Fruit fly (Drosophila melanogaster) whole organism, pupa: Measurements from ENCODE around the gene wry.

Experiments used
- CG10348 ChIP-seq: fragments of 200-800 bp; sonication (Bioruptor generic); IDR thresholded peaks from 2 replicates; pipeline ENCODE4 v1.3.6; 2022; ENCODE audit warnings: missing biosample characterization, missing genetic modification characterization
- CG12605 ChIP-seq: fragments of 200-800 bp; sonication (Bioruptor generic); IDR thresholded peaks from 2 replicates; pipeline ENCODE4 v1.3.6; 2022; ENCODE audit warnings: missing biosample characterization, missing genetic modification characterization
- CG13204 ChIP-seq: fragments of 200-800 bp; sonication (Bioruptor generic); optimal IDR thresholded peaks from 2 replicates; lab custom pipeline; 2018; ENCODE audit warnings: missing biosample characterization, mild to moderate bottlenecking, missing genetic modification characterization, moderate library complexity
- CG14655 ChIP-seq: fragments of 200-800 bp; sonication (Bioruptor generic); optimal IDR thresholded peaks from 3 replicates; lab custom pipeline; 2017; ENCODE audit warnings: mild to moderate bottlenecking, missing biosample characterization, missing genetic modification reagents, missing genetic modification characterization
- CG15710 ChIP-seq: fragments of 200-800 bp; sonication (Bioruptor generic); optimal IDR thresholded peaks from 2 replicates; lab custom pipeline; 2018; ENCODE audit warnings: missing biosample characterization, mild to moderate bottlenecking, missing genetic modification characterization, moderate library complexity
- CG17806 ChIP-seq: fragments of 200-800 bp; sonication (Bioruptor generic); optimal IDR thresholded peaks from 2 replicates; lab custom pipeline; 2018; ENCODE audit warnings: missing biosample characterization, mild to moderate bottlenecking, missing genetic modification characterization, moderate library complexity
- CG32121 ChIP-seq: fragments of 200-800 bp; sonication (Bioruptor generic); IDR thresholded peaks from 2 replicates; pipeline ENCODE4 v1.3.6; 2022; ENCODE audit warnings: missing biosample characterization, missing genetic modification characterization
- CG34367 ChIP-seq: fragments of 200-800 bp; sonication (Bioruptor generic); optimal IDR thresholded peaks from 2 replicates; lab custom pipeline; 2018; ENCODE audit warnings: missing biosample characterization, mild to moderate bottlenecking, missing genetic modification characterization
- CG4496 ChIP-seq: fragments of 200-800 bp; sonication (Bioruptor generic); IDR thresholded peaks from 3 replicates; pipeline ENCODE4 v1.3.6; 2022; ENCODE audit warnings: missing biosample characterization, missing genetic modification characterization
- CG8159 ChIP-seq: fragments of 200-800 bp; sonication (Bioruptor generic); optimal IDR thresholded peaks from 3 replicates; lab custom pipeline; 2018; ENCODE audit warnings: missing biosample characterization, mild to moderate bottlenecking, missing genetic modification characterization, moderate library complexity
- CG8301 ChIP-seq: fragments of 200-800 bp; sonication (Bioruptor generic); optimal IDR thresholded peaks from 2 replicates; lab custom pipeline; 2018; ENCODE audit warnings: missing biosample characterization, mild to moderate bottlenecking, missing genetic modification characterization
- CG9948 ChIP-seq: fragments of 200-800 bp; sonication (Bioruptor generic); optimal IDR thresholded peaks from 2 replicates; lab custom pipeline; 2018; ENCODE audit warnings: missing biosample characterization, mild to moderate bottlenecking, missing genetic modification characterization, moderate library complexity
- D1 ChIP-seq: fragments of 200-800 bp; sonication (Bioruptor generic); optimal IDR thresholded peaks from 2 replicates; lab custom pipeline; 2018; ENCODE audit warnings: missing biosample characterization, mild to moderate bottlenecking, missing genetic modification characterization, moderate library complexity
- EcR ChIP-seq: fragments of 200-800 bp; sonication (Bioruptor generic); optimal IDR thresholded peaks from 3 replicates; lab custom pipeline; 2019; ENCODE audit warnings: missing biosample characterization, missing genetic modification characterization, mild to moderate bottlenecking, moderate library complexity, missing genetic modification reagents
- Ets98B ChIP-seq: fragments of 200-800 bp; sonication (Bioruptor generic); IDR thresholded peaks from 2 replicates; pipeline ENCODE4 v1.3.6; 2022; ENCODE audit warnings: missing biosample characterization, missing genetic modification characterization
- Pif1A ChIP-seq: fragments of 200-800 bp; sonication (Bioruptor generic); optimal IDR thresholded peaks from 3 replicates; lab custom pipeline; 2016; ENCODE audit warnings: missing biosample characterization, missing genetic modification characterization
- Pif1B ChIP-seq: fragments of 200-800 bp; sonication (Bioruptor generic); optimal IDR thresholded peaks from 3 replicates; lab custom pipeline; 2016; ENCODE audit warnings: missing biosample characterization, missing genetic modification characterization
- Snoo ChIP-seq: fragments of 200-800 bp; sonication (Bioruptor generic); optimal IDR thresholded peaks from 3 replicates; lab custom pipeline; 2017; ENCODE audit warnings: missing biosample characterization, mild to moderate bottlenecking, missing genetic modification characterization, inconsistent platforms
- fd96Ca ChIP-seq: fragments of 200-800 bp; sonication (Bioruptor generic); IDR thresholded peaks from 3 replicates; pipeline ENCODE4 v1.3.6; 2022; ENCODE audit warnings: missing biosample characterization, missing genetic modification characterization
- gl ChIP-seq: fragments of 200-800 bp; sonication (Bioruptor generic); optimal IDR thresholded peaks from 2 replicates; lab custom pipeline; 2018; ENCODE audit warnings: missing biosample characterization, mild to moderate bottlenecking, missing genetic modification characterization
- rn ChIP-seq: fragments of 200-800 bp; sonication (Bioruptor generic); IDR thresholded peaks from 2 replicates; pipeline ENCODE4 v1.3.6; 2022; ENCODE audit warnings: missing biosample characterization, missing genetic modification characterization

wry gene

DNA sequence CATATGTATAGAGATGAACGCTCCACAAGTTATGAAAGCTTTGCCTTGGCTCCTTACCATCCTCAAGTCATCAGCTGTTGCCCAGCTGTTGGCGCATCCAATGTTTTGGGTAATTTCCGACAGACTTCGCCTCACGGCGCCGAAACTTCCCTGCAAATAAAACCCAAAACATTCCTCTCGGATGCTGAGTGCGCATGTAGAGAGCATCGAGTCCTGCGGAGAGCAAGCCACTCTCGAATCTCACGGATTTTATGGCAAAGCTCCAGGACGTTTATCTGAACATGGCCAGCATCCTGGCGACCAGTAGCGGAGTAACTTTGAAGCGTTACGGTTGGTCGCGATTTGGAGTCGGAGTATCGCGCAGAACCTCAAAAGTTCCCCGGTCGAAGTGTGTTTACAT lies at the start of gene wry:
wry (plus strand) TSS at position 301 of the 400 bp plus-strand sequence.
- peak; percentile 37; the same call in 1 of the 2 replicates for TF ChIP-seq CG12605 (GFP tag; lab: Robert Waterston, UW)
- no peak for TF ChIP-seq gl (tag; lab: Kevin White, UChicago)

DNA sequence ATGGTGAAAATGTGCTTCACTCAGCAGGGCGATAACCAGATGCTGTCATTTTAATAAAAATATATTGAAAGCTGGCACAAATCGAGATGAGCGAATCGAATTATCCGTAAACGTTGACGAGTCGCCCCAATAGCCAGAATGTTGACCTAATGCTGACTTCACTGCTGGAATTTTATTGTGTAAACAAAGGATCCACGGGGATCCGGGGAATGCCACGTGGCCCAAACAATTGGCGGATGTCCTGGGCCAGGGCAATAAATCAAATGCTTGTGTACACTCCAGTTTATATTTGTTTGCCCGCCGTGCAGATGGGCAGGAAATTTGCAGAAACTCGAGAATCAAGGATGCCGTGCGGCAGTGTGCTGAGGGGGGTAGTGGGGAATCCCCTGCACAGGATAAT lies 48.4 kb upstream of the wry start:
- TF ChIP-seq CG10348 (no peak), Pif1B (no peak), CG32121 (GFP tag; lab: Robert Waterston, UW) (no peak), CG13204 (no peak), CG12605 (GFP tag; lab: Robert Waterston, UW) (no peak), CG14655 (GFP tag; lab: Kevin White, UChicago) (no peak), D1 (tag; lab: Kevin White, UChicago) (no peak), CG15710 (no peak), Snoo (tag; lab: Kevin White, UChicago) (no peak), CG8159 (tag; lab: Kevin White, UChicago) (no peak), CG4496 (GFP tag; lab: Robert Waterston, UW) (no peak), Ets98B (GFP tag; lab: Robert Waterston, UW) (no peak), rn (GFP tag; lab: Robert Waterston, UW) (no peak), Pif1A (no peak), gl (tag; lab: Kevin White, UChicago) (no peak), CG9948 (tag; lab: Kevin White, UChicago) (no peak), CG34367 (tag; lab: Kevin White, UChicago) (no peak), fd96Ca (GFP tag; lab: Robert Waterston, UW) (no peak), CG8301 (tag; lab: Kevin White, UChicago) (no peak), EcR (no peak)

dm6 chr2L:1790261-1790660 lies 46.1 kb upstream of the wry start, which contains the start of gene Gr22d:
Gr22d (minus strand) TSS chr2L:1790361.
- TF ChIP-seq CG8301 (tag; lab: Kevin White, UChicago) (no peak), Pif1B (no peak), Snoo (tag; lab: Kevin White, UChicago) (no peak), rn (GFP tag; lab: Robert Waterston, UW) (no peak), EcR (no peak), CG10348 (no peak), CG17806 (no peak), CG34367 (tag; lab: Kevin White, UChicago) (no peak), CG9948 (tag; lab: Kevin White, UChicago) (no peak)

dm6 chr2L:1791723-1792122 lies 44.6 kb upstream of the wry start, which contains the start of gene Gr22c:
Gr22c (minus strand) TSS chr2L:1791823.
- TF ChIP-seq CG8159 (tag; lab: Kevin White, UChicago) (no peak), CG10348 (no peak), CG12605 (GFP tag; lab: Robert Waterston, UW) (no peak), rn (GFP tag; lab: Robert Waterston, UW) (no peak), Pif1A (no peak), fd96Ca (GFP tag; lab: Robert Waterston, UW) (no peak), CG17806 (no peak), Snoo (tag; lab: Kevin White, UChicago) (no peak), CG14655 (GFP tag; lab: Kevin White, UChicago) (no peak), CG8301 (tag; lab: Kevin White, UChicago) (no peak)

DNA sequence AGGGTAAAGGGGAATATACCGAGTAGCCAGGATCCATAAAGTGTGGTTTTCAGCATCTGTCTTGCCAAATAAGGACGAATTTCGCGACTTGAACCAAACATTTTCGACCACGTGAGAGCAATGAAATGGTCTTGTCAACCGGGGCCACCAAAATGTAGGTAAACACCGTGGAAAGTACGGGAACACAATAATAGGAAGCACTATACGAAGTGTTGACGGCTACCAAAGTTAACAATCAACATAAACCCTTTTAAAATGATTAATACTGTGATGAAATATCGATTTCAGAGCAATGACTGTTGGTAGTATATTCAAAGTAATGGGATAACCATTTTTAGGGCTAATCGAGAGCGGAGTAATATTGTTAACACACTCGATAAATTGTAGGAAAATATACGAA lies 43.2 kb upstream of the wry start, which contains the start of gene Gr22b:
Gr22b (minus strand) TSS at position 101 of the 400 bp plus-strand sequence.
- TF ChIP-seq CG4496 (GFP tag; lab: Robert Waterston, UW) = no peak
- no peak for TF ChIP-seq gl (tag; lab: Kevin White, UChicago)
- TF ChIP-seq CG34367 (tag; lab: Kevin White, UChicago) = no peak
- TF ChIP-seq CG10348 = no peak
- no peak for TF ChIP-seq CG9948 (tag; lab: Kevin White, UChicago)
- no peak for TF ChIP-seq rn (GFP tag; lab: Robert Waterston, UW)
- TF ChIP-seq CG8301 (tag; lab: Kevin White, UChicago) = no peak
- TF ChIP-seq CG14655 (GFP tag; lab: Kevin White, UChicago) = no peak
- no peak for TF ChIP-seq CG17806
- no peak for TF ChIP-seq Pif1B
- no peak for TF ChIP-seq Snoo (tag; lab: Kevin White, UChicago)
- no peak for TF ChIP-seq fd96Ca (GFP tag; lab: Robert Waterston, UW)
- no peak for TF ChIP-seq CG15710
- no peak for TF ChIP-seq Ets98B (GFP tag; lab: Robert Waterston, UW)
- TF ChIP-seq CG32121 (GFP tag; lab: Robert Waterston, UW) = no peak
- no peak for TF ChIP-seq D1 (tag; lab: Kevin White, UChicago)
- TF ChIP-seq CG8159 (tag; lab: Kevin White, UChicago) = no peak
- TF ChIP-seq Pif1A = no peak

DNA sequence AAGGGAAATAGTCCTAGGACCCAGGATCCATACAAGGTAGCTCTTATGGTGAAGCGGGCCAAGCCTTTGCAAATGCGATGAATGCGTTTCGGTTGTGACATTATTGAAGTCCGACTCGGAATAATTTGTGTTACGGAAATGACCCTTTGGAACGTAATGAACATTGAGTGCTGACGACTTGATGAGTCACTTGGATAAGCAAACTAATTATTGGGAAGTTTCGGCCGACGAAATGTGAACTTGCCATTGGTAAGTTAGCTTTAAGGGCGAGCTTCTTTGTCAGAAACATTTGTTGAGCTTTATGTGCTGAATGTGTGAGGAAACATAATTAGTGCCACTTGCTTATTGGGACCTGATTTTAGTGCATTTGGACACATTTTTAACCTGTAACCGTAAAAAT lies 41.5 kb upstream of the wry start, which contains the start of gene Gr22a:
Gr22a (minus strand) TSS at position 101 of the 400 bp plus-strand sequence.
- TF ChIP-seq Snoo (tag; lab: Kevin White, UChicago) (no peak), CG14655 (GFP tag; lab: Kevin White, UChicago) (no peak), CG17806 (no peak), CG10348 (no peak), CG15710 (no peak), CG12605 (GFP tag; lab: Robert Waterston, UW) (no peak), fd96Ca (GFP tag; lab: Robert Waterston, UW) (no peak), CG32121 (GFP tag; lab: Robert Waterston, UW) (no peak), CG9948 (tag; lab: Kevin White, UChicago) (no peak), CG8301 (tag; lab: Kevin White, UChicago) (no peak), D1 (tag; lab: Kevin White, UChicago) (no peak), CG8159 (tag; lab: Kevin White, UChicago) (no peak), Pif1A (no peak), rn (GFP tag; lab: Robert Waterston, UW) (no peak), gl (tag; lab: Kevin White, UChicago) (no peak)
